Fruit fly (Drosophila melanogaster) Kc167 (cell line): Measurements from ENCODE around the gene noc.

ENCODE experiments used
- Myc ChIP-seq: fragments of >200 bp; optimal IDR thresholded peaks from 2 replicates; lab custom pipeline; 2017; ENCODE audit warnings: missing external identifiers
- Sin3A ChIP-seq: fragments of >200 bp; optimal IDR thresholded peaks from 2 replicates; lab custom pipeline; 2018; ENCODE audit warnings: missing external identifiers
- h ChIP-seq: fragments of >200 bp; optimal IDR thresholded peaks from 3 replicates; lab custom pipeline; 2018; ENCODE audit warnings: missing external identifiers
- insv ChIP-seq: fragments of >200 bp; optimal IDR thresholded peaks from 3 replicates; lab custom pipeline; 2018; ENCODE audit warnings: missing external identifiers
- psq ChIP-seq: fragments of >200 bp; optimal IDR thresholded peaks from 2 replicates; lab custom pipeline; 2017; ENCODE audit warnings: missing external identifiers
- ttk ChIP-seq: sonication (Bioruptor generic); optimal IDR thresholded peaks from 2 replicates; lab custom pipeline; 2017; ENCODE audit warnings: missing external identifiers

The noc gene

DNA sequence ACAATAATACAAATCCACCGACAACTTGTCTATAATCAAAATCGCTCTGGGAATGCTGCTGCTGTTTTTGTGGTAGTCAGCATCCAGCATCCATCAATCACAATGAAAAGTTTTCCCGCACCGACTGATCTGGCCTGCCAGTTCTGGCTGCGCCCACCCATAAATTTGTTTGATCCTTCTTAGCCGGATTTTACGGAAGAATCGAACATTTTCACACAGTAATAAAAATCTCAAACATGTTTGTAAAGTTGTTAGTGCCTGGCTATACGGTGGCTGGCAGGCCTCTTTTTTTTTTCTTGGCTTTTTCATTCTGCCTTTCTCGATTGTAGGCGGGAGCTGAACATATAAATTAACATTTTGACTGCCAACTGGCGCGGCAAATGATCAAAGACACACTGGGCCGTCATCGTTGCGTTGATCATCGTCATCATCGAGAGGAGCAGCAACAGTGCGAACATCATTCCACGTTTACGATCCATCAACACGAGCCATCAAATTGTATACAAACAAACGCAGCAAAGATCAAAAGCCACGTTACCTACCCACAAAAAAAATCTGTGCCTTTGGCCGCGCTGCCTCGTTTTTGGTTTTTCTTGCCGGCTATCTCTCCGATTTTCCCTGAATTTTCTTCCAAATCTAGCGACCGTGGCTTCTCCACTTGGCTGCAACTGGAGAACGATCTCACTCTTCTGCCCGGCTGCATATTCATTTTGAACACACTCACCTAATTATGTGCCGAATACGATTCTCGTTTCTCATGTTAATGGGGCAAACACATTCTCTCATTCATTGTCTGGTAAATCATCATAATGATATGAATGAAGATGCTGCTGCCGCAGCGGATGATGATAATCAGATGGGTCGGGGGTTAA lies 37.5 kb upstream of the noc start:
- TF ChIP-seq Myc (lab: Kevin White, UChicago): no peak

dm6 chr2L:14454247-14454646 lies 36.4 kb upstream of the noc start:
- TF ChIP-seq Myc (lab: Kevin White, UChicago) (no peak), insv (no peak), psq (lab: Kevin White, UChicago) (no peak), h (lab: Kevin White, UChicago) (no peak), ttk (lab: Kevin White, UChicago) (no peak), Sin3A (lab: Kevin White, UChicago) (no peak)

DNA sequence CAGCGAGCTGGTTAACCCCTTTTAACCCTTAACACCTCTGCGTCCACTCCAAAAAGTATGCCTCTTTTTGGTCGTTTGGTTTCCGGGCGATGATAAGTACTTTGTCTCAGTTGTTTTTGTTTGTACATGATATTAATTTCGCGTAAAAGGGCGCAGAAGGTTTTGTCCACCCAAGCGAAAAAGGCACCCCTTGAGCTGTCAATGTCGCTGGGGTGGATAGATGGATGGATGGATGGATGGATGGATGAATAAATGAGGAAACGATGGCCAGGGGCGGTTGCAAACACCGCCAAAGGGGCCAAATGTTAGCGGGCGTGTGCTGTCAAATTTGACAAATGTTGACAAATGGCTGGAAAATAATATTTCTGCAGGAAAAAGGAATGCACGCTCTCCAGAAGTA lies 35.5 kb upstream of the noc start:
- TF ChIP-seq h (lab: Kevin White, UChicago): no peak
- TF ChIP-seq Myc (lab: Kevin White, UChicago): no peak
- no peak for TF ChIP-seq psq (lab: Kevin White, UChicago)
- no peak for TF ChIP-seq ttk (lab: Kevin White, UChicago)
- no peak for TF ChIP-seq insv
- no peak for TF ChIP-seq Sin3A (lab: Kevin White, UChicago)

DNA sequence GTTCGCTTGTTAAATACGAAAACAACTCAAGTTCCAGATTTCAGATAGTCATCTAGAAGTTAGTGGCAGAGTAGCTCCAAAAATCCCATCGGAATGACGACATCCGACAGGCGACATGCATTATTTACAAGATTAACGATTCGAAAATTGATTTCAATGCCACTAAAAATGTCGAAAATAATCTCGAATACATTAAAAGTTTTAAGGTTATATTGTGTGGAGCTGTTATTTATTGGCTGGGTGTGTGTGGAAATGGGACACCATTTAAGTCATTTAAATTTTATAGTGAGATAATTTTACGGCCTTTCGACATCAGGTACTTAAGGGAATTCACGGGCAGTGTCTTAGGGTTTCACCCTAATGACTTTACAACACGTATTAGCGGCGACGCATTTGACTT lies 34.4 kb upstream of the noc start:
- TF ChIP-seq insv (no peak), Sin3A (lab: Kevin White, UChicago) (no peak), ttk (lab: Kevin White, UChicago) (no peak), psq (lab: Kevin White, UChicago) (no peak), h (lab: Kevin White, UChicago) (no peak)

- no peak for TF ChIP-seq insv
- no peak for TF ChIP-seq Myc (lab: Kevin White, UChicago)
- TF ChIP-seq h (lab: Kevin White, UChicago): no peak
- TF ChIP-seq psq (lab: Kevin White, UChicago): no peak
- no peak for TF ChIP-seq ttk (lab: Kevin White, UChicago)
- no peak for TF ChIP-seq Sin3A (lab: Kevin White, UChicago)
Observed at dm6 chr2L:14456841-14457240, 33.8 kb upstream of the noc start.

dm6 chr2L:14457414-14457813 lies 33.2 kb upstream of the noc start:
- TF ChIP-seq Sin3A (lab: Kevin White, UChicago) (no peak), psq (lab: Kevin White, UChicago) (no peak), ttk (lab: Kevin White, UChicago) (no peak), h (lab: Kevin White, UChicago) (no peak), insv (no peak), Myc (lab: Kevin White, UChicago) (no peak)

DNA sequence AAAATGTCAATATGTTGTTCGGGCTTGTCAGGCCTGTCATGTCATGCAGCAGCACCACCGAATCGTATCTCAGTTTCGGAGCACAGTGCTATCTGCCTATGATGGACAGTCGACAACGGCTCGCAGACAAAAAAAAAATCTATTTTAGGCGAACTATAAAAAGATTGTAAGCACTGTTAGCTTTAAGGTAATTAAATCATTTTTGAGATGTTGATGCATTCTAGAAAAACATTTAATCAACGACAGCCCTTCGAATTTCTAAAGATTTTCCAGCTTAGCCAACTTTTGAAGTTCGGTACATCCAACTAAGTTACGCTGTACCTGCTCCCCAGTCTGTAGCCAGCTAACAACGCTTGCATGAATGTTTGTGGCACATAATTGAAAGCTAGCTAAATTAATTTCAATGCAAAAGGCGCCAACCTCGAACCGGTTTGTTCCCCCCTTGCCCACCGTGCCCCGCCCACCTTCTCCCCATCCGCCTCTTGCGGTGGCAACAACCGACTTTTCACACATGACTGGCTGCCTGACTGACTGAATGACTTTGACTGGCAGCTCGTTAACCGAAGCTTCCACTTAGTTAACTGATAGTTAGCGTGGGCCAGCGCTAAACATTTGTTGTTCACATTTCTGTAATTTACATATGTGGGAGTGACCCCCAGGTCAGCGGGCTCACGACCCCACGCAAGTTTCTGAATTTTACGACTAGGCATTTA lies 32.3 kb upstream of the noc start:
- no peak for TF ChIP-seq psq (lab: Kevin White, UChicago)
- TF ChIP-seq h (lab: Kevin White, UChicago): no peak
- no peak for TF ChIP-seq Sin3A (lab: Kevin White, UChicago)
- TF ChIP-seq insv: no peak
- no peak for TF ChIP-seq Myc (lab: Kevin White, UChicago)
- no peak for TF ChIP-seq ttk (lab: Kevin White, UChicago)

- TF ChIP-seq h (lab: Kevin White, UChicago) (no peak), ttk (lab: Kevin White, UChicago) (no peak), psq (lab: Kevin White, UChicago) (no peak), Myc (lab: Kevin White, UChicago) (no peak), Sin3A (lab: Kevin White, UChicago) (no peak), insv (no peak)
Observed at dm6 chr2L:14459360-14460028, 31.2 kb upstream of the noc start.

DNA sequence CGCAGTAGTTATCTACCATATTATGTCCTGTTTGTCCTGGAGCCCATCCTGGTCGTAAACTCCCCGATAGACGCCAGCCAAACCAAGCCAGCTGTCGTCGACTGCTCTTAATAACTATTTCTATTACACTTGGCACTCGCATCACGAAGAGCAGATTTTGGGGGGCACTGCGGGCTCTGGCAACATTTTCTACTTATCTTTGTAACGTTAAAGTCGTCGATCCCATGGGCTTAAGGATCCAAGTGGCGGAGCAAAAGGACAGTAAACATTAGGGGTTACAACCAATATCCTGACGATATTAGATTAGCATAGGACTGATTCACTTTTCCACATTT lies 30.7 kb upstream of the noc start:
- TF ChIP-seq psq (lab: Kevin White, UChicago) (no peak), h (lab: Kevin White, UChicago) (no peak), Myc (lab: Kevin White, UChicago) (no peak), ttk (lab: Kevin White, UChicago) (no peak), insv (no peak), Sin3A (lab: Kevin White, UChicago) (no peak)

DNA sequence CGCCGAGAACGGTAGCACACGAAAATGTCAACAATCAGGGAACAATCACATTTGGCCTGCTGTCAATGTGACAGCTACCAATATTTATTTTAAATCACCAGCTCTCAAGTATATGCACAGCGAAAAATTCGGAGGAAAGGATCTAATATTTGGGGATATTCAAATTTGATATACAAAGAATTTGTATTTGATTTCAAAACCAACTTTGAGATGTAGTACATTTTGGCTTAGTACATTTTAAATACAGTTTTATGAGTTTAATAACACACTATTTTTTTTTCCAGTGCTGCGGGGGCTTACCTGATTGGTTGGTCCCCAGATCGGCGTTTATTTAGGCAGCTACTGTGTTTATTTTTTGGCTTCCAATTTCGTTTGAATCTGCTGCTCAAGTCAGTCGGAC lies 29.6 kb upstream of the noc start:
- no peak for TF ChIP-seq h (lab: Kevin White, UChicago)
- TF ChIP-seq Myc (lab: Kevin White, UChicago): no peak
- no peak for TF ChIP-seq Sin3A (lab: Kevin White, UChicago)
- no peak for TF ChIP-seq ttk (lab: Kevin White, UChicago)
- no peak for TF ChIP-seq insv
- no peak for TF ChIP-seq psq (lab: Kevin White, UChicago)

DNA sequence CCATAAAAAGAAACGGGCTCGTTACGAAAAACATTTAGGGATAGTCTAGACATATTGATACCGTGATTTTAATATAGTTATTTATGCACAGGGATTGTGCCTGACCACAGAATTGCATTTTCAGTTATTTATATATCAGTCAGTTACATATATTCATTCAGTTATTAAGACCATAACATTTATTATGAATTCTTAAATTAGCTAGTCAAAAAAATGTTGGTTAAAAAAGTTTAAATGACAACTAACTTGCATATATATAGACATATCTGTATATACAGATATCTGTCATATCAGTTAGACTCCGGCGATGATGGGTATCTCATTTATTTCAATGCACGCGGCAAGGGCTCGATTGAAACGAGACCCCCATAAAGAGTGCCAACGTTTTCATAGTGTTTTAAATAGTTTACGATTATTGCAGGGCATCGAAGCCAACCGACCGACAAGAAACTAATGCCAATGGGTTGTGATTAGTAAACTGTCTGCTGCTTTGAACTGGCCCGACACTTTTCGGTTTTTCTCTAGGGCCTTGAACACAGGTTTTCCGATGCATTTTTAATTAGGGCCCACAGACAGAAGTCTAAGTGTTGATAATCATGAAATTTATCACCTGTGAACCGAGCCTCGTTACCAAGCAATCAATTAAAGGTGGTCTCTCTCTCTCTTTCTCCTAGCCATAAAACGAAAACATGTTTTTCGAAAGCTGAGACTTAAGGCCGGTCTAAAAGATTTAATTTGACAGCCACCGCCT lies 27.8 kb upstream of the noc start:
- TF ChIP-seq Myc (lab: Kevin White, UChicago) (no peak), insv (no peak), psq (lab: Kevin White, UChicago) (no peak), Sin3A (lab: Kevin White, UChicago) (no peak), h (lab: Kevin White, UChicago) (no peak), ttk (lab: Kevin White, UChicago) (no peak)
